Worm (Caenorhabditis elegans) whole organism, early embryonic: ENCODE data around the gene nhr-68.

Experiments
- B0310.2 ChIP-seq: sonication (generic microtip); optimal IDR thresholded peaks from 2 replicates; lab custom pipeline; 2016; ENCODE audit warnings: mild to moderate bottlenecking, missing genetic modification characterization, missing compliant biosample characterization
- F13C5.2 ChIP-seq: sonication (generic microtip); optimal IDR thresholded peaks from 2 replicates; lab custom pipeline; 2017; ENCODE audit warnings: mild to moderate bottlenecking, missing genetic modification characterization, inconsistent platforms, missing compliant biosample characterization
- aly-1 ChIP-seq: sonication (generic microtip); optimal IDR thresholded peaks from 2 replicates; lab custom pipeline; 2016; ENCODE audit warnings: missing genetic modification characterization, missing compliant biosample characterization
- ama-1 ChIP-seq: fragments of 150-350 bp; optimal IDR thresholded peaks from 2 replicates; lab custom pipeline; 2014
- ceh-13 ChIP-seq: fragments of 200-800 bp; sonication (Bioruptor generic); optimal IDR thresholded peaks from 2 replicates; lab custom pipeline; 2018; ENCODE audit warnings: mild to moderate bottlenecking, missing genetic modification characterization, missing compliant biosample characterization
- ceh-36 ChIP-seq: sonication (generic microtip); optimal IDR thresholded peaks from 2 replicates; lab custom pipeline; 2016; ENCODE audit warnings: missing genetic modification characterization, inconsistent platforms, missing compliant biosample characterization
- ets-7 ChIP-seq: sonication (generic microtip); optimal IDR thresholded peaks from 2 replicates; lab custom pipeline; 2016; ENCODE audit warnings: missing genotype, missing genetic modification characterization, missing compliant biosample characterization
- flt-1 ChIP-seq: fragments of 200-800 bp; sonication (Bioruptor generic); IDR thresholded peaks from 2 replicates; pipeline ENCODE4 v1.3.6; 2022; ENCODE audit warnings: missing genetic modification characterization, missing compliant biosample characterization
- hmbx-1 ChIP-seq: sonication (generic microtip); optimal IDR thresholded peaks from 2 replicates; lab custom pipeline; 2016; ENCODE audit warnings: mild to moderate bottlenecking, missing genetic modification characterization, missing compliant biosample characterization
- hmg-4 ChIP-seq: fragments of 200-800 bp; sonication (Bioruptor generic); optimal IDR thresholded peaks from 2 replicates; lab custom pipeline; 2018; ENCODE audit warnings: mild to moderate bottlenecking, missing genetic modification characterization, missing compliant biosample characterization
- hnd-1 ChIP-seq: sonication (generic microtip); optimal IDR thresholded peaks from 2 replicates; lab custom pipeline; 2016; ENCODE audit warnings: missing genetic modification characterization, missing compliant biosample characterization
- pes-1 ChIP-seq: fragments of 200-800 bp; sonication (Bioruptor generic); IDR thresholded peaks from 2 replicates; pipeline ENCODE4 v1.3.6; 2022; ENCODE audit warnings: missing genetic modification reagents, missing genetic modification characterization, missing compliant biosample characterization
- scrt-1 ChIP-seq: fragments of 200-800 bp; sonication (Bioruptor generic); IDR thresholded peaks from 2 replicates; pipeline ENCODE4 v1.3.6; 2022; ENCODE audit warnings: missing genetic modification characterization, missing compliant biosample characterization
- sea-1 ChIP-seq: fragments of 200-800 bp; sonication (Bioruptor generic); conservative IDR thresholded peaks from 2 replicates; pipeline ENCODE4 v1.3.6; 2022; ENCODE audit warnings: missing genetic modification characterization, missing compliant biosample characterization
- tbx-11 ChIP-seq: fragments of 200-800 bp; sonication (Bioruptor generic); IDR thresholded peaks from 2 replicates; pipeline ENCODE4 v1.3.6; 2022; ENCODE audit warnings: missing genetic modification characterization, missing compliant biosample characterization
- tbx-37 ChIP-seq: fragments of 200-800 bp; sonication (Bioruptor generic); conservative IDR thresholded peaks from 2 replicates; pipeline ENCODE4 v1.3.6; 2022; ENCODE audit warnings: missing genetic modification reagents, missing genetic modification characterization, missing compliant biosample characterization
- tra-4 ChIP-seq: sonication (generic microtip); optimal IDR thresholded peaks from 2 replicates; lab custom pipeline; 2017; ENCODE audit warnings: missing genetic modification characterization, missing compliant biosample characterization

Gene nhr-68

DNA sequence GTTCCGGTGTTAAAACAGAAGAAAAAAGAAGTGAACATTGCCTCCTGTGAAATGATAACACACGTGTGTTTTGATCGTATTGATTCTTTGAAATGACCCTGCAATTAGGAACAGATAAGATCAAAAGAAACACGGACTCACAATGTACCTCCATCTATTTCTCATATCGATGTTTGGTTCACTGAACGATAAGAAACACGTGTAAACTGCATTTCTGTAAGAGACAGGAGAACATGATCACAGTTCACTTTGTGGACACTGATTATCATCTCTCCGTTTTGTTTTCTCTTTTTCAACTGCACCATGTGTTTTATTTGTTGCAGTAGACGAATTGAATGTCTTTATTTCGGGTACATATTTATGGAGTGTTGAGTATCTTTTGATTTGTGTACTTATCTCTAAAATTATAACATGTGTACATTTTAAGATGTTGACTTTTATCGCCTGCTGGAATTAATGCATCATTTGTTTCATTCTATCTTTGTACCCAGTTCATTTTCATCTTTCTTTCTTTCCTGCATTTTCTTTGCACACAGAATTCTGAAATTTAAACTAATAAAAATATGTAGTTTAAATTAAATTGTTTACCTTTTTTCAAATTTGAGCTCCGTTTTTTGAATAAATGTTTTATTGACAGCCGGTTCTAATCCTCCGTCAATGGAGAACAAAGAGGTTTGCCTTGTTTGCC is at the start of gene nhr-68, which contains the start of gene H12C20.7:
TSS of gene nhr-68 (plus strand) at position 638 of the 688 bp plus-strand sequence.
TSS of gene H12C20.7 (minus strand) at position 188 of the 688 bp plus-strand sequence.
- TF ChIP-seq tbx-37 (no peak), ama-1 (no peak), hnd-1 (tag; lab: Kevin White, UChicago) (no peak)

DNA sequence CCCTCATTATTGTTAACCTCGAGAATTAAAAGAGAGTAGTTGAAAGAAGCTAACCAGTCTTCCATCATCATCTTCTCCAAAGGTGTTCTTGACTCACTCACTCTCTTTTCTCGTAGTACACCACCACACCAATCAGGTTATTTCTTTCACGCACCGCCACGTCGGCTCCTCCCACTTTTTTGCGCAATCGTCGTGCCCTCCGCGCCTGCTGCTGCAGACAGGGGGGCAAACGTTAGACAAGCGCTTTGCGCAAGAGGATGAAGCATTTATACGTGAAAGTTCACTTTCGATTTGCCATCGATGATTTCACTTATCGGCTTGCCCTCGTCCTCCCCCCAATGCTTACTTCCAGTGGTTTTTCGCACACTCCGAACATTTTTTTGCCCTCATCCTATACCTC is 47.9 kb upstream of the nhr-68 start:
- TF ChIP-seq B0310.2 (tag; lab: Kevin White, UChicago) (no peak), ets-7 (tag; lab: Kevin White, UChicago) (no peak), hmbx-1 (no peak), hnd-1 (tag; lab: Kevin White, UChicago) (no peak), ceh-36 (no peak), F13C5.2 (tag; lab: Kevin White, UChicago) (no peak), ceh-13 (GFP tag; lab: Kevin White, UChicago) (no peak), pes-1 (GFP tag; lab: Robert Waterston, UW) (no peak), hmg-4 (GFP tag; lab: Kevin White, UChicago) (no peak), sea-1 (GFP tag; lab: Robert Waterston, UW) (no peak), tra-4 (no peak), tbx-11 (GFP tag; lab: Robert Waterston, UW) (no peak), scrt-1 (GFP tag; lab: Robert Waterston, UW) (no peak), tbx-37 (no peak), aly-1 (tag; lab: Kevin White, UChicago) (no peak), ama-1 (no peak), flt-1 (GFP tag; lab: Robert Waterston, UW) (no peak)

DNA sequence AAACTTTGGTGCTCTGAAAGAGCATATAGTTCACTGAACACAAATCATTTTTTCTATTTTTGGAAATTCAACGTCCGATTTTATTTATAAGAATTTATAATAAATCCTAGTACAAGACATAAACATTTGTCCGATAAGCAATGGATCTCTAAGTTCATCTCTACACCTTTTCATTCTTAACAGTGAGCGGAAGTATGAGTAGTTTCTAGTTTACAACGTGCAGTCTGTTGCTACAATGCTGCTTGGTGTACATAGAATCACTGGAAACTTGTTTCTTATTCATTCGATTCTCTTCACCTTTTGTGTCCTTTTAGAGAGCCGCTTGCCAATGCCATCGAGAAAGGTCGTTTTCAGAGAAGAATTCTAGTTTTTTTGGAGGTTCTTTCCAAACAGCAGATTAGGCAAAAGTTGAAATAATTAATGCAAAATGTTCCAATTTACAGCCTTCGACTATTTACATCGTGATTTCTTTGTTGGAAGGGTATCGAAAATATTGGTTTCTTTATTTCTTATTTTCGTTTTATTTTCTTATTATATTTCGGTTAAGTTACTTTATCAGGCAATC is 46.2 kb upstream of the nhr-68 start:
- TF ChIP-seq aly-1 (tag; lab: Kevin White, UChicago) = no peak
- no peak for TF ChIP-seq tbx-11 (GFP tag; lab: Robert Waterston, UW)
- TF ChIP-seq ama-1 = no peak
- TF ChIP-seq tbx-37 = no peak
- no peak for TF ChIP-seq sea-1 (GFP tag; lab: Robert Waterston, UW)
- no peak for TF ChIP-seq hnd-1 (tag; lab: Kevin White, UChicago)
- TF ChIP-seq hmbx-1 = no peak
- TF ChIP-seq flt-1 (GFP tag; lab: Robert Waterston, UW) = no peak
- no peak for TF ChIP-seq tra-4
- no peak for TF ChIP-seq ceh-36

DNA sequence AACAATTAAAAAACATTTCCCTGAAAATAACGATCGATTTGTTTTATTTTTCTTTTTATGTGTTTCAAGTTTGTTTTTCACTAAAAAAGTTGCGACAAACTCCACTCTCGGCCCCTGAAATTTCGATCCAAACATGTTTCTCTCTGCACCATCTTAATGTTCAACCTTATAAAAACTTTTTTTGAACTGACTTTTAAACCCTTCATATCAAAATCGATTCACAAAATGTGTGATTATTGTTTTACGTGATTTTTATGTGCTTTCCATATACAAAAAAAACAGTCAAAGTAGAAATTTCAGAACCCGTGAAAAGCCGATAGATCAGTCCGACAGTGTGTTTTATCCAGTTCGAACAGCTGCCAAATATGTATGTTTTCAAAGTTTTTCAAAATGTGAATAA is 45.7 kb upstream of the nhr-68 start, which contains the start of gene ccch-1:
TSS of gene ccch-1 (plus strand) at position 301 of the 400 bp plus-strand sequence.
- TF ChIP-seq sea-1 (GFP tag; lab: Robert Waterston, UW) (no peak), ceh-13 (GFP tag; lab: Kevin White, UChicago) (no peak), ama-1 (no peak), hmg-4 (GFP tag; lab: Kevin White, UChicago) (no peak), B0310.2 (tag; lab: Kevin White, UChicago) (no peak), aly-1 (tag; lab: Kevin White, UChicago) (no peak), tra-4 (no peak), F13C5.2 (tag; lab: Kevin White, UChicago) (no peak), ceh-36 (no peak), pes-1 (GFP tag; lab: Robert Waterston, UW) (no peak), tbx-11 (GFP tag; lab: Robert Waterston, UW) (no peak), tbx-37 (no peak), flt-1 (GFP tag; lab: Robert Waterston, UW) (no peak), hmbx-1 (no peak), ets-7 (tag; lab: Kevin White, UChicago) (no peak), hnd-1 (tag; lab: Kevin White, UChicago) (no peak)

DNA sequence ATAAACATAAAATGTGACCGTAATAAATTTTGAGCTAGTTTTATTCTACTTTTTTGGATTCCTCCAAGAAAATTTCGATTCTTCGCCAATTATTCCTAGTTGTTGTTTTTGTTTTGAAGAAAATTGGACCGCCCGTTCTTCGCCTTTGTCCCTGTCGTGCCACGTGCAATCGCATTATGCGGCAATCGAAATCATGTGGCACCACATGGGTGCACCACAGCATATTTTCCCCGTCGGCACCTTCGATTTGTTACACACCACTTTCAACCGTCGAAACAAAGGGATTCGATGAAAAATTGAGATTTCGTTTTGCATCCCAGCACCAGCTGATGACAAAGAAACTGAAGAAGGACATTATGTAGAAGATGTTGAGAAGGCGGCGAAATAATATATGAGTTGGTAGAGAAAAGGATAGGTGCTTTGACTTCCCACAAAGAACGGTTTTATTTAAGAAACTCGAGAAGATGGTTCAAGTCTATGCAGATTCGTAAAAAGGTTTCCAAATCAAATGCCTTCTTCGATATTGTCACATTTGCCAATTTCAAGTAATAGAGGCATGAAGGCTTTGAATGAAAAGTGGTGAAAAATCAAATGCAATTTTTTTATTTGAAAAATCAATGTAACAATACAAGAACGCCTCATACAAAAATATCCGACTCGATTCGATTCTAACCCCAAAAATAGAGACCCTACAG is 44.5 kb upstream of the nhr-68 start:
- TF ChIP-seq scrt-1 (GFP tag; lab: Robert Waterston, UW) = 0 out of 2 replicates have a peak, but pooled peaks have one; percentile 26
- TF ChIP-seq tra-4 = no peak

DNA sequence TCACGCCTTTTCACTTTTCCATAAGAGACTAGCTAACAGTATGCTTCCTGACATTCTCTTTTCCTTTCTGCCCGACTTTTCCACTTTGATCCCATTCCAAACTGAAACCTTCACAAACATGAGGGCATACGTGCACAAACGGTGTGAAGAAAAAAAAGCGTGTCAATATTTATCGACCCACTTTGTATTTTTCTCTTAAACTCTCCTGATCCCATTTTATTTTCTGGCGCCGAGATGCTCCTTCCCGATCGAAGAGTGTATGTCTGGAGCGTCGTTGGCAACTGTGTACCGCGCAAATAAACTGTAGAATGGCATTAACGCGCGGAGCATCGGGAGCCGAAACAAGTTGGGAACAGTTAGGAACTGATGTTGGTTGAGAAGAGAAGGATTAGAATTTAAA is 43.7 kb upstream of the nhr-68 start:
- TF ChIP-seq scrt-1 (GFP tag; lab: Robert Waterston, UW) (no peak), B0310.2 (tag; lab: Kevin White, UChicago) (no peak), ceh-13 (GFP tag; lab: Kevin White, UChicago) (no peak), sea-1 (GFP tag; lab: Robert Waterston, UW) (no peak), tra-4 (no peak), hnd-1 (tag; lab: Kevin White, UChicago) (no peak), tbx-11 (GFP tag; lab: Robert Waterston, UW) (no peak), ceh-36 (no peak), hmbx-1 (no peak), pes-1 (GFP tag; lab: Robert Waterston, UW) (no peak), hmg-4 (GFP tag; lab: Kevin White, UChicago) (no peak), flt-1 (GFP tag; lab: Robert Waterston, UW) (no peak), ets-7 (tag; lab: Kevin White, UChicago) (no peak), tbx-37 (no peak), ama-1 (no peak), F13C5.2 (tag; lab: Kevin White, UChicago) (no peak), aly-1 (tag; lab: Kevin White, UChicago) (no peak)

DNA sequence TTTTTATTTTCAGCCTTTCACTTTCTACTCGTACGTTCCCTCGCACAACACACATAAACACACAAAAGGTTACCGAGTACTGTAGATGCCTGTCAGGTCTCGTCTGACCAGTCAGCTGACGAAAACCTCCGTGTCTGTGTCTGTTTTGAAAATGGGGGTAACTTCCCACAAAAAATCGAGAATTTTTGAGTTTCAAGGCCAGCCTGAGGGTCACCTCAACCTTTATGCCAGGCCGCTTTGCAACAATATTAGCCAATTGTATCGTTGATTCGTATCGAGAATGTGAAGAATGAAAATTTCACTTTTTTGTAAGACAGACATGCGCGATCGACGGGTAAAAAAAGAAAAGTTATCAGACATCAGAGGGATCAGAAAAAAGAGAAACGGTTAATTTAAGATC is 42.1 kb upstream of the nhr-68 start:
- TF ChIP-seq hmbx-1 (no peak), tra-4 (no peak), flt-1 (GFP tag; lab: Robert Waterston, UW) (no peak), aly-1 (tag; lab: Kevin White, UChicago) (no peak), ets-7 (tag; lab: Kevin White, UChicago) (no peak), tbx-37 (no peak), ceh-36 (no peak), scrt-1 (GFP tag; lab: Robert Waterston, UW) (no peak), B0310.2 (tag; lab: Kevin White, UChicago) (no peak), F13C5.2 (tag; lab: Kevin White, UChicago) (no peak), hnd-1 (tag; lab: Kevin White, UChicago) (no peak), sea-1 (GFP tag; lab: Robert Waterston, UW) (no peak), pes-1 (GFP tag; lab: Robert Waterston, UW) (no peak), ceh-13 (GFP tag; lab: Kevin White, UChicago) (no peak), tbx-11 (GFP tag; lab: Robert Waterston, UW) (no peak)
